Fruit fly (Drosophila melanogaster) whole organism, embryonic: ENCODE data around the gene CG32459.
A peak's percentile ranks its signal among the peaks of the same experiment; 100 is the strongest.

ENCODE experiments used
- Adf1 ChIP-seq: fragments of 200-800 bp; sonication (Bioruptor generic); IDR thresholded peaks from 2 replicates; pipeline ENCODE4 v1.3.6; 2022; ENCODE audit warnings: missing biosample characterization, missing genetic modification characterization
- Aef1 ChIP-seq: fragments of 200-800 bp; sonication (Bioruptor generic); IDR thresholded peaks from 3 replicates; pipeline ENCODE4 v1.3.6; 2022; ENCODE audit warnings: missing biosample characterization, missing genetic modification characterization
- Antp ChIP-seq: fragments of 200-800 bp; sonication (Bioruptor generic); optimal IDR thresholded peaks from 3 replicates; lab custom pipeline; 2016; ENCODE audit warnings: missing biosample characterization, missing genetic modification characterization
- Atf-2 ChIP-seq: fragments of 200-800 bp; sonication (Bioruptor generic); optimal IDR thresholded peaks from 2 replicates; lab custom pipeline; 2016; ENCODE audit warnings: missing biosample characterization, missing genetic modification characterization
- B-H1 ChIP-seq: fragments of 200-800 bp; sonication (Bioruptor generic); IDR thresholded peaks from 3 replicates; pipeline ENCODE4 v1.3.6; 2022; ENCODE audit warnings: missing biosample characterization, missing genetic modification characterization
- BEAF-32 ChIP-seq: fragments of 200-800 bp; sonication (Bioruptor generic); optimal IDR thresholded peaks from 3 replicates; lab custom pipeline; 2017; ENCODE audit warnings: missing biosample characterization, missing genetic modification characterization, mild to moderate bottlenecking, moderate library complexity, missing genetic modification reagents
- CG10366 ChIP-seq: fragments of 200-800 bp; sonication (Bioruptor generic); IDR thresholded peaks from 2 replicates; pipeline ENCODE4 v1.3.6; 2022; ENCODE audit warnings: missing biosample characterization, missing genetic modification characterization
- CG11085 ChIP-seq: fragments of 200-800 bp; sonication (Bioruptor generic); IDR thresholded peaks from 2 replicates; pipeline ENCODE4 v1.3.6; 2022; ENCODE audit warnings: missing biosample characterization, missing genetic modification characterization
- CG16779 ChIP-seq: fragments of 200-800 bp; sonication (Bioruptor generic); IDR thresholded peaks from 2 replicates; pipeline ENCODE4 v1.3.6; 2022; ENCODE audit warnings: missing biosample characterization, missing genetic modification characterization
- CG17186 ChIP-seq: fragments of 200-800 bp; sonication (Bioruptor generic); optimal IDR thresholded peaks from 3 replicates; lab custom pipeline; 2017; ENCODE audit warnings: missing biosample characterization, missing genetic modification reagents, missing genetic modification characterization
- CG17802 ChIP-seq: fragments of 200-800 bp; sonication (Bioruptor generic); optimal IDR thresholded peaks from 2 replicates; lab custom pipeline; 2018; ENCODE audit warnings: missing biosample characterization, mild to moderate bottlenecking, missing genetic modification characterization, moderate library complexity
- CG17912 ChIP-seq: fragments of 200-800 bp; sonication (Bioruptor generic); optimal IDR thresholded peaks from 2 replicates; lab custom pipeline; 2018; ENCODE audit warnings: missing biosample characterization, mild to moderate bottlenecking, missing genetic modification characterization
- CG33557 ChIP-seq: fragments of 200-800 bp; sonication (Bioruptor generic); optimal IDR thresholded peaks from 2 replicates; lab custom pipeline; 2019; ENCODE audit warnings: missing biosample characterization, mild to moderate bottlenecking, missing genetic modification characterization, moderate library complexity
- CG5180 ChIP-seq: fragments of 200-800 bp; sonication (Bioruptor generic); optimal IDR thresholded peaks from 3 replicates; lab custom pipeline; 2017; ENCODE audit warnings: missing biosample characterization, missing genetic modification characterization, mild to moderate bottlenecking, moderate library complexity, missing genetic modification reagents
- CG5953 ChIP-seq: fragments of 200-800 bp; sonication (Bioruptor generic); IDR thresholded peaks from 2 replicates; pipeline ENCODE4 v1.3.6; 2022; ENCODE audit warnings: missing biosample characterization, missing genetic modification characterization
- E2f1 ChIP-seq: fragments of 200-800 bp; sonication (Bioruptor generic); IDR thresholded peaks from 2 replicates; pipeline ENCODE4 v1.3.6; 2022; ENCODE audit warnings: missing biosample characterization, missing genetic modification characterization
- ERR ChIP-seq: fragments of 200-800 bp; sonication (Bioruptor generic); optimal IDR thresholded peaks from 2 replicates; lab custom pipeline; 2016; ENCODE audit warnings: missing biosample characterization, missing genetic modification characterization
- Eip74EF ChIP-seq, 2 experiments: fragments of 200-800 bp in 1 of 2; fragments of >200 bp in 1 of 2; sonication (Bioruptor generic) in 1 of 2; optimal IDR thresholded peaks; 2 replicates each; lab custom pipeline; 2017 to 2019; ENCODE audit warnings: missing biosample characterization in 2 of 2, missing genetic modification characterization in 2 of 2, mild to moderate bottlenecking in 1 of 2, moderate library complexity in 1 of 2
- Fer1 ChIP-seq: fragments of 200-800 bp; sonication (Bioruptor generic); optimal IDR thresholded peaks from 2 replicates; lab custom pipeline; 2017; ENCODE audit warnings: missing biosample characterization, mild to moderate bottlenecking, missing genetic modification characterization
- HHEX ChIP-seq: fragments of 200-800 bp; sonication (Bioruptor generic); optimal IDR thresholded peaks from 3 replicates; lab custom pipeline; 2017; ENCODE audit warnings: missing biosample characterization, mild to moderate bottlenecking, missing genetic modification characterization, missing genetic modification reagents
- Hand ChIP-seq: fragments of 200-800 bp; sonication (Bioruptor generic); optimal IDR thresholded peaks from 2 replicates; lab custom pipeline; 2017; ENCODE audit warnings: mild to moderate bottlenecking, missing biosample characterization, missing genetic modification reagents, missing genetic modification characterization
- Hey ChIP-seq: fragments of 200-800 bp; sonication (Bioruptor generic); optimal IDR thresholded peaks from 3 replicates; lab custom pipeline; 2018; ENCODE audit warnings: missing biosample characterization, mild to moderate bottlenecking, missing genetic modification characterization
- Hmr ChIP-seq: fragments of 200-800 bp; sonication (Bioruptor generic); optimal IDR thresholded peaks from 3 replicates; lab custom pipeline; 2017; ENCODE audit warnings: mild to moderate bottlenecking, missing biosample characterization, missing genetic modification reagents, missing genetic modification characterization
- Hr78 ChIP-seq, 2 experiments: fragments of 200-800 bp in 1 of 2; fragments of >200 bp in 1 of 2; sonication (Bioruptor generic) in 1 of 2; optimal IDR thresholded peaks; 2 replicates each; lab custom pipeline; 2017 to 2019; ENCODE audit warnings: missing biosample characterization in 2 of 2, missing genetic modification characterization in 2 of 2, mild to moderate bottlenecking in 1 of 2, moderate library complexity in 1 of 2
- Mad ChIP-seq: fragments of 200-800 bp; sonication (Bioruptor generic); optimal IDR thresholded peaks from 2 replicates; lab custom pipeline; 2016; ENCODE audit warnings: missing biosample characterization, missing genetic modification characterization
- Med ChIP-seq: fragments of 200-800 bp; sonication (Bioruptor generic); peaks from one replicate; lab custom pipeline; 2016; ENCODE audit warnings: missing biosample characterization, missing genetic modification characterization, mild to moderate bottlenecking, inconsistent platforms, moderate library complexity
- NK7.1 ChIP-seq: fragments of 200-800 bp; sonication (Bioruptor generic); optimal IDR thresholded peaks from 3 replicates; lab custom pipeline; 2016; ENCODE audit warnings: missing biosample characterization, missing genetic modification characterization
- Neu2 ChIP-seq: fragments of 200-800 bp; sonication (Bioruptor generic); optimal IDR thresholded peaks from 3 replicates; lab custom pipeline; 2016; ENCODE audit warnings: missing biosample characterization, missing genetic modification characterization, borderline replicate concordance
- Pdp1 ChIP-seq, 2 experiments: fragments of 200-800 bp; sonication (Bioruptor generic); optimal IDR thresholded peaks; 3 replicates each; lab custom pipeline; 2016; ENCODE audit warnings: missing biosample characterization in 2 of 2, missing genetic modification characterization in 2 of 2, mild to moderate bottlenecking in 1 of 2, moderate library complexity in 1 of 2
- Sox102F ChIP-seq: fragments of 200-800 bp; sonication (Bioruptor generic); optimal IDR thresholded peaks from 2 replicates; lab custom pipeline; 2018; ENCODE audit warnings: missing biosample characterization, mild to moderate bottlenecking, missing genetic modification characterization, moderate library complexity
- ap ChIP-seq: fragments of 200-800 bp; sonication (Bioruptor generic); IDR thresholded peaks from 2 replicates; pipeline ENCODE4 v1.3.6; 2022; ENCODE audit warnings: missing biosample characterization, missing genetic modification characterization
- crol ChIP-seq: fragments of 200-800 bp; sonication (Bioruptor generic); IDR thresholded peaks from 2 replicates; pipeline ENCODE4 v1.3.6; 2022; ENCODE audit warnings: missing biosample characterization, missing genetic modification characterization
- cwo ChIP-seq: fragments of 200-800 bp; sonication (Bioruptor generic); optimal IDR thresholded peaks from 3 replicates; lab custom pipeline; 2017; ENCODE audit warnings: missing biosample characterization, missing genetic modification characterization, mild to moderate bottlenecking, moderate library complexity, missing genetic modification reagents
- da ChIP-seq: fragments of 200-800 bp; sonication (Bioruptor generic); optimal IDR thresholded peaks from 2 replicates; lab custom pipeline; 2016; ENCODE audit warnings: missing biosample characterization, missing genetic modification characterization
- disco-r ChIP-seq: fragments of 200-800 bp; sonication (Bioruptor generic); optimal IDR thresholded peaks from 2 replicates; lab custom pipeline; 2016; ENCODE audit warnings: missing biosample characterization, missing genetic modification characterization
- eyg ChIP-seq: fragments of 200-800 bp; sonication (Bioruptor generic); optimal IDR thresholded peaks from 3 replicates; lab custom pipeline; 2016; ENCODE audit warnings: missing biosample characterization, missing genetic modification characterization
- ftz-f1 ChIP-seq: fragments of 200-800 bp; sonication (Bioruptor generic); optimal IDR thresholded peaks from 2 replicates; lab custom pipeline; 2016; ENCODE audit warnings: missing biosample characterization, missing genetic modification characterization
- gfzf ChIP-seq: fragments of 200-800 bp; sonication (Bioruptor generic); optimal IDR thresholded peaks from 2 replicates; lab custom pipeline; 2016; ENCODE audit warnings: missing biosample characterization, mild to moderate bottlenecking, missing genetic modification characterization, moderate library complexity
- kni ChIP-seq: fragments of 200-800 bp; sonication (Bioruptor generic); optimal IDR thresholded peaks from 3 replicates; lab custom pipeline; 2017; ENCODE audit warnings: mild to moderate bottlenecking, missing biosample characterization, missing genetic modification reagents, missing genetic modification characterization
- maf-S ChIP-seq: fragments of 200-800 bp; sonication (Bioruptor generic); optimal IDR thresholded peaks from 2 replicates; lab custom pipeline; 2016; ENCODE audit warnings: missing biosample characterization, missing genetic modification characterization
- mirr ChIP-seq: fragments of 200-800 bp; sonication (Bioruptor generic); optimal IDR thresholded peaks from 3 replicates; lab custom pipeline; 2018; ENCODE audit warnings: missing biosample characterization, mild to moderate bottlenecking, missing genetic modification characterization
- prd ChIP-seq, 3 experiments: fragments of >200 bp in 2 of 3; fragments of 200-800 bp in 1 of 3; sonication (Bioruptor generic) in 1 of 3; optimal IDR thresholded peaks in 2 of 3; IDR thresholded peaks in 1 of 3; 2 replicates in 2 of 3; 3 replicates in 1 of 3; pipeline versions ENCODE4 v1.3.6 to Lab custom; 2017 to 2022; ENCODE audit warnings: missing biosample characterization in 1 of 3, missing genetic modification characterization in 1 of 3
- scrt ChIP-seq: fragments of 200-800 bp; sonication (Bioruptor generic); optimal IDR thresholded peaks from 2 replicates; lab custom pipeline; 2018; ENCODE audit warnings: missing biosample characterization, mild to moderate bottlenecking, missing genetic modification characterization, moderate library complexity
- sd ChIP-seq: fragments of 200-800 bp; sonication (Bioruptor generic); optimal IDR thresholded peaks from 3 replicates; lab custom pipeline; 2018; ENCODE audit warnings: missing biosample characterization, mild to moderate bottlenecking, missing genetic modification characterization, moderate library complexity
- sr ChIP-seq: fragments of 200-800 bp; sonication (Bioruptor generic); IDR thresholded peaks from 3 replicates; pipeline ENCODE4 v1.3.6; 2022; ENCODE audit warnings: missing biosample characterization, missing genetic modification characterization
- tin ChIP-seq: fragments of 200-800 bp; sonication (Bioruptor generic); optimal IDR thresholded peaks from 3 replicates; lab custom pipeline; 2016; ENCODE audit warnings: missing biosample characterization, missing genetic modification characterization
- vvl ChIP-seq: fragments of 200-800 bp; sonication (Bioruptor generic); IDR thresholded peaks from 2 replicates; pipeline ENCODE4 v1.3.6; 2022; ENCODE audit warnings: missing biosample characterization, missing genetic modification characterization
- zen ChIP-seq: fragments of 200-800 bp; sonication (Bioruptor generic); optimal IDR thresholded peaks from 3 replicates; lab custom pipeline; 2018; ENCODE audit warnings: missing biosample characterization, mild to moderate bottlenecking, missing genetic modification characterization, moderate library complexity

Gene CG32459

dm6 chr3L:22888591-22889258, 32.9 kb upstream of the CG32459 start (continued):
- TF ChIP-seq HHEX (GFP tag; lab: Kevin White, UChicago) (no peak), Antp (GFP tag; lab: Kevin White, UChicago) (no peak), Hmr (GFP tag; lab: Kevin White, UChicago) (peak; percentile 26), Neu2 (no peak), CG5953 (GFP tag; lab: Robert Waterston, UW) (no peak), mirr (GFP tag; lab: Kevin White, UChicago) (peak; percentile 44), cwo (GFP tag; lab: Kevin White, UChicago) (peak; percentile 43), Adf1 (GFP tag; lab: Robert Waterston, UW) (peak; percentile 12; the same call in 1 of the 2 replicates), scrt (GFP tag; lab: Kevin White, UChicago) (no peak), Eip74EF (GFP tag; optimal IDR thresholded peaks at IDR 0.05; lab: Kevin White, UChicago) (peak in 1 of 2 experiments; percentile 57), sd (tag; lab: Kevin White, UChicago) (peak; percentile 97), ftz-f1 (no peak), vvl (GFP tag; lab: Robert Waterston, UW) (peak; percentile 47), CG5180 (GFP tag; lab: Kevin White, UChicago) (peak; percentile 69), prd (optimal IDR thresholded peaks at IDR 0.05; lab: Kevin White, UChicago) (no peak), prd (GFP tag; IDR thresholded peaks at IDR 0.05; lab: Robert Waterston, UW) (no peak), zen (tag; lab: Kevin White, UChicago) (no peak), CG11085 (GFP tag; lab: Robert Waterston, UW) (no peak), E2f1 (GFP tag; lab: Robert Waterston, UW) (no peak), ap (GFP tag; lab: Robert Waterston, UW) (no peak), B-H1 (GFP tag; lab: Robert Waterston, UW) (no peak), CG16779 (no peak), ERR (GFP tag; lab: Kevin White, UChicago) (no peak), CG17186 (GFP tag; lab: Kevin White, UChicago) (no peak), Sox102F (GFP tag; lab: Kevin White, UChicago) (no peak), Mad (GFP tag; lab: Kevin White, UChicago) (no peak), Aef1 (GFP tag; lab: Robert Waterston, UW) (no peak), Med (GFP tag; lab: Kevin White, UChicago) (peak; percentile 63), Fer1 (GFP tag; lab: Kevin White, UChicago) (peak; percentile 16), Hr78 (GFP tag; optimal IDR thresholded peaks at IDR 0.05; lab: Kevin White, UChicago) (peak in 1 of 2 experiments; percentile 80), gfzf (GFP tag; lab: Kevin White, UChicago) (no peak), disco-r (GFP tag; lab: Kevin White, UChicago) (no peak), sr (GFP tag; lab: Robert Waterston, UW) (peak; percentile 54; the same call in 2 of the 3 replicates), NK7.1 (GFP tag; lab: Kevin White, UChicago) (no peak), CG17912 (GFP tag; lab: Kevin White, UChicago) (no peak), Hey (tag; lab: Kevin White, UChicago) (peak; percentile 34), Atf-2 (no peak), BEAF-32 (GFP tag; lab: Kevin White, UChicago) (no peak), da (GFP tag; lab: Kevin White, UChicago) (no peak), eyg (GFP tag; lab: Kevin White, UChicago) (no peak), CG17802 (tag; lab: Kevin White, UChicago) (peak; percentile 30), CG33557 (GFP tag; lab: Kevin White, UChicago) (no peak), maf-S (no peak), crol (GFP tag; lab: Robert Waterston, UW) (peak; percentile 67), tin (GFP tag; lab: Kevin White, UChicago) (no peak), CG10366 (no peak), Hand (GFP tag; lab: Kevin White, UChicago) (peak; percentile 17), kni (peak; percentile 61), Pdp1 (GFP tag; optimal IDR thresholded peaks at IDR 0.05; lab: Kevin White, UChicago) (peak in 1 of 2 experiments; percentile 12)
